Worm (Caenorhabditis elegans) whole organism, L1 larva: Measurements from ENCODE around the gene Y69E1A.8.
"Not testable (repeated sequence)": the region's sequence is repeated elsewhere in the genome, so short reads cannot be mapped to it uniquely, and the experiment has no call there.

Experiments
- C34B4.2 ChIP-seq: sonication (generic microtip); optimal IDR thresholded peaks from 2 replicates; lab custom pipeline; 2017; ENCODE audit warnings: mild to moderate bottlenecking, missing genetic modification characterization, missing compliant biosample characterization
- Y116A8C.19 ChIP-seq: sonication (generic microtip); optimal IDR thresholded peaks from 2 replicates; lab custom pipeline; 2016; ENCODE audit warnings: missing compliant biosample characterization, missing genetic modification characterization, borderline replicate concordance
- alr-1 ChIP-seq: fragments of 200-800 bp; sonication (Bioruptor generic); optimal IDR thresholded peaks from 2 replicates; lab custom pipeline; 2018; ENCODE audit warnings: borderline replicate concordance, mild to moderate bottlenecking, missing genetic modification characterization, missing compliant biosample characterization
- aly-2 ChIP-seq: fragments of 150-350 bp; optimal IDR thresholded peaks from 2 replicates; lab custom pipeline; 2014; ENCODE audit warnings: missing biosample characterization, missing genetic modification characterization
- ama-1 ChIP-seq: fragments of 150-350 bp; optimal IDR thresholded peaks from 2 replicates; lab custom pipeline; 2014
- blmp-1 ChIP-seq: fragments of 150-350 bp; optimal IDR thresholded peaks from 2 replicates; lab custom pipeline; 2014; ENCODE audit warnings: missing biosample characterization, missing genetic modification characterization
- ceh-82 ChIP-seq, 3 experiments: fragments of 150-350 bp in 1 of 3; sonication (generic microtip) in 2 of 3; optimal IDR thresholded peaks; 2 replicates each; lab custom pipeline; 2014 to 2017; ENCODE audit warnings: missing biosample characterization in 3 of 3, missing genetic modification characterization in 3 of 3
- ceh-88 ChIP-seq: fragments of 200-800 bp; sonication (Bioruptor generic); IDR thresholded peaks from 2 replicates; pipeline ENCODE4 v1.3.6; 2022; ENCODE audit warnings: missing genetic modification characterization, missing compliant biosample characterization
- dpl-1 ChIP-seq, 3 experiments: fragments of 150-350 bp in 2 of 3; sonication (generic microtip) in 1 of 3; optimal IDR thresholded peaks; 2 replicates each; lab custom pipeline; 2014 to 2017; ENCODE audit warnings: missing biosample characterization in 3 of 3, missing genetic modification characterization in 3 of 3, missing genetic modification reagents in 3 of 3
- efl-1 ChIP-seq, 4 experiments: fragments of 150-350 bp; optimal IDR thresholded peaks in 3 of 4; peaks in 1 of 4; 1 replicate in 1 of 4; 2 replicates in 3 of 4; lab custom pipeline; 2014; ENCODE audit warnings: missing biosample characterization in 2 of 4, missing genetic modification characterization in 2 of 4, missing genetic modification reagents in 2 of 4
- elt-2 ChIP-seq: sonication (generic microtip); optimal IDR thresholded peaks from 2 replicates; lab custom pipeline; 2016; ENCODE audit warnings: missing genetic modification characterization, mild to moderate bottlenecking, inconsistent platforms, missing compliant biosample characterization, missing genetic modification reagents
- ets-5 ChIP-seq: fragments of 200-800 bp; sonication (Bioruptor generic); IDR thresholded peaks from 2 replicates; pipeline ENCODE4 v1.3.6; 2022; ENCODE audit warnings: missing genetic modification characterization, missing compliant biosample characterization
- fkh-10 ChIP-seq: sonication (generic microtip); optimal IDR thresholded peaks from 2 replicates; lab custom pipeline; 2017; ENCODE audit warnings: missing biosample characterization, missing genetic modification reagents, missing genetic modification characterization
- fkh-4 ChIP-seq: sonication (generic microtip); optimal IDR thresholded peaks from 2 replicates; lab custom pipeline; 2016; ENCODE audit warnings: missing compliant biosample characterization, missing genetic modification characterization, borderline replicate concordance
- fos-1 ChIP-seq: fragments of 150-350 bp; optimal IDR thresholded peaks from 2 replicates; lab custom pipeline; 2014; ENCODE audit warnings: missing biosample characterization, missing genetic modification characterization
- hpl-2 ChIP-seq: fragments of 150-350 bp; optimal IDR thresholded peaks from 2 replicates; lab custom pipeline; 2014; ENCODE audit warnings: missing biosample characterization, missing genetic modification reagents, missing genetic modification characterization
- irx-1 ChIP-seq: sonication (generic microtip); optimal IDR thresholded peaks from 2 replicates; lab custom pipeline; 2016; ENCODE audit warnings: missing genetic modification characterization, missing compliant biosample characterization
- lin-14 ChIP-seq: fragments of 200-800 bp; sonication (Bioruptor generic); optimal IDR thresholded peaks from 2 replicates; lab custom pipeline; 2018; ENCODE audit warnings: mild to moderate bottlenecking, missing genetic modification characterization, moderate library complexity, missing compliant biosample characterization
- lin-15B ChIP-seq: fragments of 150-350 bp; sonication (generic microtip); optimal IDR thresholded peaks from 3 replicates; lab custom pipeline; 2014; ENCODE audit warnings: missing biosample characterization, missing genetic modification characterization
- lin-35 ChIP-seq, 2 experiments: fragments of 150-350 bp; optimal IDR thresholded peaks; 2 replicates each; lab custom pipeline; 2014; ENCODE audit warnings: missing biosample characterization in 2 of 2, missing genetic modification characterization in 2 of 2, missing genetic modification reagents in 2 of 2
- mef-2 ChIP-seq: fragments of 150-350 bp; optimal IDR thresholded peaks from 2 replicates; lab custom pipeline; 2014; ENCODE audit warnings: missing biosample characterization, missing genetic modification characterization
- nhr-19 ChIP-seq: fragments of 200-800 bp; sonication (Bioruptor generic); conservative IDR thresholded peaks from 2 replicates; pipeline ENCODE4 v1.3.6; 2022; ENCODE audit warnings: missing genetic modification characterization, missing compliant biosample characterization
- nhr-47 ChIP-seq: sonication (generic microtip); optimal IDR thresholded peaks from 2 replicates; lab custom pipeline; 2016; ENCODE audit warnings: mild to moderate bottlenecking, missing genetic modification characterization, moderate library complexity, missing compliant biosample characterization
- nhr-76 ChIP-seq: sonication (generic microtip); optimal IDR thresholded peaks from 2 replicates; lab custom pipeline; 2017; ENCODE audit warnings: missing biosample characterization, missing genetic modification characterization
- nhr-90 ChIP-seq: sonication (generic microtip); optimal IDR thresholded peaks from 2 replicates; lab custom pipeline; 2016; ENCODE audit warnings: mild to moderate bottlenecking, missing genetic modification characterization, missing compliant biosample characterization; ENCODE audit not compliant: poor library complexity
- pax-3 ChIP-seq: fragments of 200-800 bp; sonication (Bioruptor generic); optimal IDR thresholded peaks from 2 replicates; lab custom pipeline; 2018; ENCODE audit warnings: mild to moderate bottlenecking, missing genetic modification characterization, moderate library complexity, missing compliant biosample characterization
- rnt-1 ChIP-seq: sonication (generic microtip); optimal IDR thresholded peaks from 2 replicates; lab custom pipeline; 2016; ENCODE audit warnings: mild to moderate bottlenecking, missing genetic modification characterization, moderate library complexity, missing compliant biosample characterization
- skn-1 ChIP-seq: fragments of 150-350 bp; optimal IDR thresholded peaks from 2 replicates; lab custom pipeline; 2014; ENCODE audit warnings: missing biosample characterization, missing genetic modification characterization
- snu-23 ChIP-seq: sonication (generic microtip); optimal IDR thresholded peaks from 2 replicates; lab custom pipeline; 2016; ENCODE audit warnings: missing genetic modification characterization, missing compliant biosample characterization
- sox-4 ChIP-seq: sonication (generic microtip); optimal IDR thresholded peaks from 2 replicates; lab custom pipeline; 2016; ENCODE audit warnings: missing genetic modification characterization, missing compliant biosample characterization
- swsn-7 ChIP-seq: sonication (generic microtip); optimal IDR thresholded peaks from 2 replicates; lab custom pipeline; 2016; ENCODE audit warnings: missing genetic modification characterization, missing compliant biosample characterization
- unc-130 ChIP-seq: fragments of 150-350 bp; optimal IDR thresholded peaks from 2 replicates; lab custom pipeline; 2017; ENCODE audit warnings: missing biosample characterization, missing genetic modification characterization, inconsistent platforms
- unc-30 ChIP-seq: sonication (generic microtip); optimal IDR thresholded peaks from 2 replicates; lab custom pipeline; 2017; ENCODE audit warnings: missing biosample characterization, missing genetic modification characterization
- unc-86 ChIP-seq: sonication (generic microtip); optimal IDR thresholded peaks from 2 replicates; lab custom pipeline; 2016; ENCODE audit warnings: missing genetic modification characterization, missing compliant biosample characterization
- ztf-11 ChIP-seq, 2 experiments: sonication (generic microtip); optimal IDR thresholded peaks; 2 replicates each; lab custom pipeline; 2016 to 2017; ENCODE audit warnings: missing genetic modification characterization in 2 of 2, missing biosample characterization in 1 of 2, missing compliant biosample characterization in 1 of 2

The Y69E1A.8 gene

DNA sequence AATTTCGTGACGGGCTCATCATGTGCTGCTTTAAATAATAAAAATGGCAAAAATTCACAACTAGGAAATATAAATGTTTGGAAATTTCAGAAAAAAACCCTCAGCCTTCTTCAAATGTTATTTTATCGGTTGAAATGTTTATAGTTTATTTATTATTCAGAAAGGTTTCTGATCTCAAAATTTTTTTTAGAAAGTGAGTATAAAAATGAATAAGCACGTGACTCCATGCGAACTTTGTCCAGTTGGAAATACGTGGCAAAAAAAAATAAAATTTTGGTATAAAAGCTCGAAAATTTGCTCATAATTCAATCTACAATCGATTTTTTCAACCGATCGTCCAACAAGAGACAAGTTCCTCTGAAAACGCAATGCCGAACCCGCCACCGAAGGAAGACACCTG, 16.9 kb upstream of the Y69E1A.8 start, which contains the start of gene nsph-3.1:
nsph-3.1 (plus strand) TSS at position 301 of the 400 bp plus-strand sequence.
- TF ChIP-seq hpl-2 (GFP tag; lab: Kevin White, UChicago) (no peak), unc-86 (no peak), blmp-1 (tag; lab: Kevin White, UChicago) (no peak), dpl-1 (GFP tag; optimal IDR thresholded peaks at IDR 0.05; lab: Kevin White, UChicago) (no peak), nhr-90 (tag; lab: Kevin White, UChicago) (no peak), nhr-47 (no peak), sox-4 (no peak), nhr-19 (GFP tag; lab: Robert Waterston, UW) (no peak)

DNA sequence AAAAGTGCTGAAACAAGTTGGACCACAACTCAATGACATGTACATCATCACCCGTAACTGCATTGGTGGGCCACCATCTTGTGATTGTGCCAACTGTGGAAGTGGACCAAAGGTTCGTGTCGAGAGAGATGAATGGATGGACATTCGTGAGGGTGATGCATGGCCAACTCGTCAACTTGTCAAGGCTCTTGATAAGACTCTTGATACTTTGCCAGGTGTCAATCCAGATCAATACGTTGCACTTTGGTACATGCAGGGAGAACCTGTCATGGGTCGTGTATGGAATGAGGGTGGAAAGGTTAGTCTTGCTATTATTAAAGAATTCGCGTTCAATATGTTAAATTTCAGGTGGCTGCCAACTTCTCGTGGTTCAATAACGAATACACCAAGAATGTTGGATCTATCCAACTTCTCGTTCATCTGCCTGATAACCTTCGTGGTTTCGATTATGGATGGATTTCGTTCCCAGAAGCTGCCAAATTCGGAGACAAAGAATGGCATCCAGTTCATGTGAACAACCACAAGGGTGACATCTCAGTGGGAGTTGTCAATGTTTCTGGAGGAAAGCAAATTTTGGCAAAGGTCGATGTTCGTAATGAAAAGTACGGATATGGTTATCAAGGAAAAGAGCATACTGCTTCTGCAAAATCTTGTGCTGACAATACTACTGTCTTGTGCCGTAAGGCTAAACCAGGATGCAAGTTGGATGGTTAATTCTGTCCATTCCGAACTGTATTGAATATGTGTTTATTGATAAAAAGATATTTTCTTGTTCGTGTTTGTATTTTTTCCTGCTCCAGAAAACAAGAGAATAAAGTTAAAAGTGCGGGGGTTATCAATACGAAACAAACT, 15.8 kb upstream of the Y69E1A.8 start:
- TF ChIP-seq efl-1 (optimal IDR thresholded peaks at IDR 0.05; lab: Kevin White, UChicago) (no peak), efl-1 (GFP tag; optimal IDR thresholded peaks at IDR 0.05 in 1 of 2; lab: Kevin White, UChicago) (peak in 1 of 2 experiments; percentile 92), ets-5 (GFP tag; lab: Robert Waterston, UW) (no peak)
- TF ChIP-seq, all 84 proteins: peak for 1

DNA sequence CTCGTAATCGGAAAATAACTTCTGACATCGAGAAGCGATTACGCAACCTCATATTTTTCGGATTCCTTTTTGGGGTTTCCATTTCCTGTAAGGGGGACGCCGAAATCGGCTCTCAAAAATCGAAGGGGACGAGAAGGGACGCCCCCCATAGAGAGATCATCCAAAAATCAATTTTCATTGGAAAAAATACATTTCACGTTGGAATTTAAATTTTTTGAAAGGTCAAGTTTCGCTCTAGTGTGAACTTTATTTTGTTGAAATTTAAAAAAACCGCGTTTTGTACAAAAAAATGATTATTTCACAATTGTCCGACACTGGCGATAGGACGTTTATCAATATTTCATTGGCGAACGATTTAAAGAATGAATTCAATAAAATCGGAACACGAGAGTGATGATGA, 14.4 kb upstream of the Y69E1A.8 start, which contains the start of gene Y69E1A.3:
Y69E1A.3 (plus strand) TSS at position 301 of the 400 bp plus-strand sequence.
- TF ChIP-seq skn-1 (no peak), alr-1 (no peak), lin-15B (no peak), irx-1 (tag; lab: Kevin White, UChicago) (no peak), ceh-88 (GFP tag; lab: Robert Waterston, UW) (no peak), Y116A8C.19 (tag; lab: Kevin White, UChicago) (no peak), snu-23 (no peak), nhr-76 (tag; lab: Kevin White, UChicago) (no peak), C34B4.2 (tag; lab: Kevin White, UChicago) (no peak), unc-130 (tag; lab: Kevin White, UChicago) (no peak), unc-30 (tag; lab: Kevin White, UChicago) (no peak), fos-1 (tag; lab: Kevin White, UChicago) (no peak), nhr-19 (GFP tag; lab: Robert Waterston, UW) (no peak), ceh-82 (tag; optimal IDR thresholded peaks at IDR 0.05; lab: Kevin White, UChicago) (no peak), aly-2 (tag; lab: Kevin White, UChicago) (no peak), ama-1 (lab: Kevin White, UChicago) (no peak), lin-35 (GFP tag; optimal IDR thresholded peaks at IDR 0.05; lab: Kevin White, UChicago) (no peak)

DNA sequence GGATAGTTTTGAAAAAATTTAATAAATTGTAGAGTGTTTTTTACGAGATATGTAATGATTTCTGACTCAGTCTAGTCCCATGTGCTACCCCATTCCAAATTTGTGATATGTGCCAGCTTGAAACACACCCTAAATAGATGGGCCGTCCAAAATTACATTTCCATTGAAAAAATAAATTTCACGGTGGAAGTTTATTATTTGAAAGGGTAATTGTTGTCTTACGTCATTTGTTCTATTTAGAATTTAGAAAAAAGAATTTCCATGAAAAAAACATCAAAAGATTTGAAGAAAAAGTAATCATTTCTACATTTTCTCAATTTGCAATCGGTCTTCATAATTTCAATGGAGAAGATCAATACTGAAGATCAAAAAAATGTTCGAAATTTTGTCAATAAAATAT, 11.4 kb upstream of the Y69E1A.8 start, which contains the start of gene Y69E1A.4:
Y69E1A.4 (plus strand) TSS at position 301 of the 400 bp plus-strand sequence.
- not testable (repeated sequence) for TF ChIP-seq fos-1 (tag; lab: Kevin White, UChicago); Y116A8C.19 (tag; lab: Kevin White, UChicago); ztf-11 (tag; optimal IDR thresholded peaks at IDR 0.05; lab: Kevin White, UChicago)

DNA sequence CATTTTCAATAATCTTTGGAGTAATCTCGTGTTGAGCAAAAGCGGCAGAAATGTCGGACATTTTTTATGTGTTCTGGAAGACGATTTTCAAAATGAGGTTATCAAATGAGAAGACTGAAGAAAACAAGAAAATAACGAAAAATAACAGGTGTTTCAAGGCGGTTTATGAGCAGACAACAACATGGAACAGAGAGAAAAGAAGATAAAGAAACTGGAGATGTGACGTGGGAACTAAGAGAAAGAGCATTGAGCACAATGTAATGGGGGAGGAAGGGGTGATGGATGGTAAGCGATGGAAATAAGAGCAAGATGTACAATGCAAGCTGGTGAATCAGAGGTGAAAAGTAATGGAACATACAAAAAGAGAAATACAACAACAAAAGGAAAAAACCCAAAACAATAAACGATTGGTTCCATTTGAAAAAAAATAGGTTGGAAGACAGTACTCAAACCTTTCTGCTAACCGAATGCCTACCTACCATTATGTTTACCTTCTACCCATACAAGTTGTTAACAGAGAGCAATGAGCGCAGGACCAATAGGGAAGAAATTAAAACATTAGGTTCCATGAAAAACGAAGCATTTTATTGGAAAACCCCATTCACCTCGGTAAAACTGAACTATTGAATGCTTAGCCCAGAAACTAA, 8.7 kb upstream of the Y69E1A.8 start, which contains the start of gene Y69E1A.5:
Y69E1A.5 (minus strand) TSS at position 73 of the 647 bp plus-strand sequence.
- TF ChIP-seq elt-2 (tag; lab: Kevin White, UChicago) (no peak), mef-2 (no peak), pax-3 (tag; lab: Kevin White, UChicago) (no peak), efl-1 (optimal IDR thresholded peaks at IDR 0.05; lab: Kevin White, UChicago) (no peak), efl-1 (GFP tag; optimal IDR thresholded peaks at IDR 0.05 in 1 of 2; lab: Kevin White, UChicago) (peak in 1 of 2 experiments; percentile 81), swsn-7 (no peak), rnt-1 (tag; lab: Kevin White, UChicago) (peak; percentile 62), fkh-4 (tag; lab: Kevin White, UChicago) (no peak), fkh-10 (GFP tag; lab: Kevin White, UChicago) (no peak), lin-14 (GFP tag; lab: Kevin White, UChicago) (peak; percentile 72)
